Worm (Caenorhabditis elegans): ENCODE results near the gene F59A1.15.

- no peak for TF ChIP-seq ztf-4 (tag; optimal IDR thresholded peaks at IDR 0.05)
- TF ChIP-seq unc-39 (tag; optimal IDR thresholded peaks at IDR 0.05) = no peak
- TF ChIP-seq zag-1 (tag; optimal IDR thresholded peaks at IDR 0.05) = no peak
- TF ChIP-seq ama-1 (optimal IDR thresholded peaks at IDR 0.05) = no peak
- no peak for TF ChIP-seq fos-1 (tag; optimal IDR thresholded peaks at IDR 0.05)
- TF ChIP-seq R02D3.7 (tag; optimal IDR thresholded peaks at IDR 0.05) = no peak
- TF ChIP-seq snpc-4 (tag; optimal IDR thresholded peaks at IDR 0.05) = no peak
- no peak for TF ChIP-seq ceh-9 (tag; optimal IDR thresholded peaks at IDR 0.05)
- no peak for TF ChIP-seq mdl-1 (tag; optimal IDR thresholded peaks at IDR 0.05)
These were observed 373 bp downstream of the F59A1.15 start for ce11 chrV:17683290-17683689.
